Worm (Caenorhabditis elegans) whole organism, L1 larva: Measurements from ENCODE around the gene F56H9.2.

Experiments used
- aly-2 ChIP-seq: fragments of 150-350 bp; optimal IDR thresholded peaks from 2 replicates; lab custom pipeline; 2014; ENCODE audit warnings: missing biosample characterization, missing genetic modification characterization
- ces-1 ChIP-seq: fragments of 150-350 bp; optimal IDR thresholded peaks from 2 replicates; lab custom pipeline; 2014; ENCODE audit warnings: missing biosample characterization, missing genetic modification reagents, missing genetic modification characterization
- elt-3 ChIP-seq, 6 experiments: fragments of 150-350 bp in 1 of 6; sonication (generic microtip); optimal IDR thresholded peaks; 2 replicates each; lab custom pipeline; 2017 to 2018; ENCODE audit warnings: missing biosample characterization in 6 of 6, missing genetic modification characterization in 6 of 6, inconsistent platforms in 1 of 6
- ets-5 ChIP-seq: fragments of 200-800 bp; sonication (Bioruptor generic); IDR thresholded peaks from 2 replicates; pipeline ENCODE4 v1.3.6; 2022; ENCODE audit warnings: missing genetic modification characterization, missing compliant biosample characterization
- grh-1 ChIP-seq: fragments of 200-800 bp; sonication (Bioruptor generic); IDR thresholded peaks from 2 replicates; pipeline ENCODE4 v1.3.6; 2022; ENCODE audit warnings: missing genetic modification reagents, missing genetic modification characterization, missing compliant biosample characterization
- lin-14 ChIP-seq: fragments of 200-800 bp; sonication (Bioruptor generic); optimal IDR thresholded peaks from 2 replicates; lab custom pipeline; 2018; ENCODE audit warnings: mild to moderate bottlenecking, missing genetic modification characterization, moderate library complexity, missing compliant biosample characterization
- mep-1 ChIP-seq: fragments of 150-350 bp; optimal IDR thresholded peaks from 2 replicates; lab custom pipeline; 2014; ENCODE audit warnings: missing biosample characterization, missing genetic modification characterization
- nhr-12 ChIP-seq: sonication (generic microtip); optimal IDR thresholded peaks from 2 replicates; lab custom pipeline; 2017; ENCODE audit warnings: missing biosample characterization, missing genetic modification characterization
- nhr-237 ChIP-seq: fragments of 150-350 bp; optimal IDR thresholded peaks from 2 replicates; lab custom pipeline; 2014; ENCODE audit warnings: missing biosample characterization, missing genetic modification characterization
- nhr-47 ChIP-seq: sonication (generic microtip); optimal IDR thresholded peaks from 2 replicates; lab custom pipeline; 2016; ENCODE audit warnings: mild to moderate bottlenecking, missing genetic modification characterization, moderate library complexity, missing compliant biosample characterization
- nhr-76 ChIP-seq: sonication (generic microtip); optimal IDR thresholded peaks from 2 replicates; lab custom pipeline; 2017; ENCODE audit warnings: missing biosample characterization, missing genetic modification characterization
- skn-1 ChIP-seq: fragments of 150-350 bp; optimal IDR thresholded peaks from 2 replicates; lab custom pipeline; 2014; ENCODE audit warnings: missing biosample characterization, missing genetic modification characterization
- unc-62 ChIP-seq: fragments of 150-350 bp; optimal IDR thresholded peaks from 2 replicates; lab custom pipeline; 2014; ENCODE audit warnings: missing biosample characterization, missing genetic modification reagents, missing genetic modification characterization
- ztf-4 ChIP-seq: fragments of 150-350 bp; optimal IDR thresholded peaks from 2 replicates; lab custom pipeline; 2014; ENCODE audit warnings: missing biosample characterization, missing genetic modification characterization

DNA sequence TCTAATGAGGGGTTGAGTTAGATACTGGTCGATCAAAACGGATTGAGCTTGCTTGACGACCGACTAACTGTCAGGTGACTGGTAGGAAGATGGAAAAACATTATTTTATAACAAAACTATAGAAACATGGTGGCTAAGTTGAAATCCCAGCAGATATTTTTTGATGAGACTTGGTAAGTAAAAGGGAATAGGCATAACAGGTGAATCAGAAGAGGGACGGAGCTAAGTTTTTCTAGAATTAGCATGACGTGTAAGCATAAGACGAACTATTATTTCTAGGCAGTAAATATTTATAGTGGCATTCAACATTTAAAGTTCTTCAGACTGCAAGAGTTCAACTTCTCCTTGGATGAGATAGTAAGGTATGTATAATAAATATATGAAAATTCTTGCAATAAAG is 7.0 kb downstream of the F56H9.2 start, which contains the start of gene F56H9.8:
- TF ChIP-seq nhr-237 (tag; lab: Kevin White, UChicago) (no peak), unc-62 (GFP tag; lab: Kevin White, UChicago) (no peak), elt-3 (tag; optimal IDR thresholded peaks at IDR 0.05; lab: Kevin White, UChicago) (no peak), aly-2 (tag; lab: Kevin White, UChicago) (no peak), ztf-4 (tag; lab: Kevin White, UChicago) (no peak), nhr-47 (tag; lab: Kevin White, UChicago) (no peak), lin-14 (GFP tag; lab: Kevin White, UChicago) (no peak), ets-5 (GFP tag; lab: Robert Waterston, UW) (no peak), skn-1 (tag; lab: Kevin White, UChicago) (no peak), mep-1 (tag; lab: Kevin White, UChicago) (no peak), nhr-12 (no peak), ces-1 (GFP tag; lab: Kevin White, UChicago) (no peak), grh-1 (GFP tag; lab: Robert Waterston, UW) (no peak), nhr-76 (tag; lab: Kevin White, UChicago) (no peak)
